Worm (Caenorhabditis elegans): ENCODE measurements around the gene bra-2.

bra-2 gene

DNA sequence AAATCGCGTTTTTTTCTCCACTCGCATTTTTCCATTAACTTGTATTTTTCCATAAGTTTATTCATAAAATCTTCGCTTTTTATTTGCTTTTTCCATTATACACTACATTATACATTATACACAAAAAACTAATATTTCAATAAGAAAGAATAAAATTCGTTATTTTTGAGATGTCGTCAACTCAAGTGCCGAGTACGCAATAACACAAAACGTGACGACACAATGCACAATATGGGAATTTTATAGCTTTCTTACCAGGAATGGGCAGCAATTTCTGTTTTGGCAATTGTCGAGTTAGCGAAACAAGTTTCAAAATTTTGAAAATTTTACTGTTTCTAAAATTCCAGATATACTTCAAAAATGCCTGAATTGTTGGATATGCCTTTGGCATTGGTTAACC, 41.1 kb downstream of the bra-2 start, which contains the start of gene fbxa-10:
Gene fbxa-10 (plus strand): TSS at position 207 of the 400 bp plus-strand sequence.
- TF ChIP-seq gmeb-1 (tag; optimal IDR thresholded peaks at IDR 0.05) (peak; percentile 31), C34F6.9 (tag; optimal IDR thresholded peaks at IDR 0.05) (peak; percentile 21), ama-1 (optimal IDR thresholded peaks at IDR 0.05) (no peak), nhr-12 (tag; optimal IDR thresholded peaks at IDR 0.05) (no peak)

DNA sequence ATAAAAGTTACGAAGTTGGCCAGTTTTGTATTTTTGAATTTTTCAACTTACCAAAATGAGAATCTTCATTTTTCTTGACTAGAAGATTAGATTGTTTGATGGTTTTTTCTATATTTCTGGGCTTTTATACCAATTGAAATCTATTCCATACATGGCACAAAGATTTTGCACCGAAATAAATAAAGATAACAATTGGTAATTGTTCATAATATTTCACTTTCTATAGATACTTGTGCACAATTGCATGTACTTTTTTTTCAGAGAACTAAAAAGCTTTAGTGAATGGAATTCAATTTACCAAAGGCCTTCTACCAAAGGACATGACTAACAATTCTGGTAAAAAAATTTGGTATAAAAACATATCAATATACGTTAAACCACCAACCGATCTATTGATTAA, 43.5 kb downstream of the bra-2 start, which contains the start of the genes T12B5.15 and T12B5.14:
Gene T12B5.15 (minus strand): TSS at position 101 of the 400 bp plus-strand sequence.
Gene T12B5.14 (plus strand): TSS at position 321 of the 400 bp plus-strand sequence.
- TF ChIP-seq R02D3.7 (tag; optimal IDR thresholded peaks at IDR 0.05) = no peak
- no peak for TF ChIP-seq ama-1 (optimal IDR thresholded peaks at IDR 0.05)
- no peak for TF ChIP-seq blmp-1 (tag; optimal IDR thresholded peaks at IDR 0.05; ENCODE audit: insufficient read depth)
- no peak for TF ChIP-seq skn-1 (tag; optimal IDR thresholded peaks at IDR 0.05)
- no peak for TF ChIP-seq aly-2 (tag; optimal IDR thresholded peaks at IDR 0.05)
- TF ChIP-seq unc-55 (GFP tag; optimal IDR thresholded peaks at IDR 0.05) = no peak
- no peak for TF ChIP-seq nhr-6 (tag; optimal IDR thresholded peaks at IDR 0.05)
- no peak for TF ChIP-seq ztf-4 (tag; optimal IDR thresholded peaks at IDR 0.05)
- no peak for TF ChIP-seq nhr-237 (tag; optimal IDR thresholded peaks at IDR 0.05)
- TF ChIP-seq unc-62 (GFP tag; optimal IDR thresholded peaks at IDR 0.05) = no peak

DNA sequence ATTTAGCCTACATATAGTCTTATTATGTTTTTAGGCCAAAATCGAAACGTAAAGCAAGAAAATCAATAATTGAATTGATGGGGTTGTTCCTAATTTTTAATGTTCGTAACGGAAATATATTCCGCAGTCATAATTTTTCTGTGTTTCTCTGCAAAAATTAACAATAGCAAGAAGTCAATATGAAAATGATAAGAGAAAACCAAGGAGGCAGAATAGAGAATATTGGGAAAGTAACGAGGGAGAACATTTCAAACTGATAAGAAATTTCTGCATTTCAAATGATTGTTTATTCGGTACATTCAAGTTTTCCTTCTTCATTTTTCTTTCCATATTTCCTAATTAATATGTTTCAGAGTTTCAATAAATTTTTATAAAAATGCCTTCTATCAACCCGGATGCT, 44.9 kb downstream of the bra-2 start, which contains the start of gene fbxa-54:
Gene fbxa-54 (plus strand): TSS at position 354 of the 400 bp plus-strand sequence.
- no peak for TF ChIP-seq nhr-11 (tag; optimal IDR thresholded peaks at IDR 0.05)
- TF ChIP-seq ztf-1 (GFP tag; conservative IDR thresholded peaks at IDR 0.05) = no peak
- TF ChIP-seq lin-13 (GFP tag; optimal IDR thresholded peaks at IDR 0.05) = no peak
- no peak for TF ChIP-seq mdl-1 (tag; optimal IDR thresholded peaks at IDR 0.05)
- peak; percentile 84 for TF ChIP-seq fos-1 (tag; optimal IDR thresholded peaks at IDR 0.05)
- TF ChIP-seq nhr-77 (tag; optimal IDR thresholded peaks at IDR 0.05) = no peak
- no peak for TF ChIP-seq zag-1 (tag; optimal IDR thresholded peaks at IDR 0.05)
- TF ChIP-seq snpc-4 (tag; optimal IDR thresholded peaks at IDR 0.05) = no peak
- TF ChIP-seq mbf-1 (tag; optimal IDR thresholded peaks at IDR 0.05) = no peak
- no peak for TF ChIP-seq C34F6.9 (tag; optimal IDR thresholded peaks at IDR 0.05)
- no peak for TF ChIP-seq Y55F3AM.14 (GFP tag; optimal IDR thresholded peaks at IDR 0.05)
- TF ChIP-seq dmd-4 (tag; optimal IDR thresholded peaks at IDR 0.05) = no peak
- no peak for TF ChIP-seq peb-1 (tag; optimal IDR thresholded peaks at IDR 0.05)
- TF ChIP-seq egl-27 (tag; optimal IDR thresholded peaks at IDR 0.05) = no peak
- no peak for TF ChIP-seq mab-5 (tag; optimal IDR thresholded peaks at IDR 0.05)
- no peak for TF ChIP-seq R02D3.7 (tag; optimal IDR thresholded peaks at IDR 0.05)
- peak; percentile 9 for TF ChIP-seq gmeb-1 (tag; optimal IDR thresholded peaks at IDR 0.05)
